Fruit fly (Drosophila melanogaster) whole organism: ENCODE data around the gene chm.

Experiments
- CG8478 ChIP-seq: fragments of >200 bp; optimal IDR thresholded peaks from 2 replicates; lab custom pipeline; 2018; ENCODE audit warnings: inconsistent platforms
- Dll ChIP-seq: fragments of >200 bp; optimal IDR thresholded peaks from 2 replicates; lab custom pipeline; 2017
- EcR ChIP-seq, 2 experiments: fragments of >200 bp; optimal IDR thresholded peaks; 2 replicates each; lab custom pipeline; 2017; ENCODE audit warnings: missing biosample characterization in 2 of 2, missing genetic modification characterization in 2 of 2, missing genetic modification reagents in 2 of 2
- pan ChIP-seq: fragments of >200 bp; optimal IDR thresholded peaks from 2 replicates; lab custom pipeline; 2017
- psq ChIP-seq: fragments of >200 bp; optimal IDR thresholded peaks from 2 replicates; lab custom pipeline; 2017
- usp ChIP-seq: fragments of >200 bp; optimal IDR thresholded peaks from 2 replicates; lab custom pipeline; 2017; ENCODE audit warnings: missing biosample characterization, missing genetic modification characterization, mixed read lengths

chm gene

DNA sequence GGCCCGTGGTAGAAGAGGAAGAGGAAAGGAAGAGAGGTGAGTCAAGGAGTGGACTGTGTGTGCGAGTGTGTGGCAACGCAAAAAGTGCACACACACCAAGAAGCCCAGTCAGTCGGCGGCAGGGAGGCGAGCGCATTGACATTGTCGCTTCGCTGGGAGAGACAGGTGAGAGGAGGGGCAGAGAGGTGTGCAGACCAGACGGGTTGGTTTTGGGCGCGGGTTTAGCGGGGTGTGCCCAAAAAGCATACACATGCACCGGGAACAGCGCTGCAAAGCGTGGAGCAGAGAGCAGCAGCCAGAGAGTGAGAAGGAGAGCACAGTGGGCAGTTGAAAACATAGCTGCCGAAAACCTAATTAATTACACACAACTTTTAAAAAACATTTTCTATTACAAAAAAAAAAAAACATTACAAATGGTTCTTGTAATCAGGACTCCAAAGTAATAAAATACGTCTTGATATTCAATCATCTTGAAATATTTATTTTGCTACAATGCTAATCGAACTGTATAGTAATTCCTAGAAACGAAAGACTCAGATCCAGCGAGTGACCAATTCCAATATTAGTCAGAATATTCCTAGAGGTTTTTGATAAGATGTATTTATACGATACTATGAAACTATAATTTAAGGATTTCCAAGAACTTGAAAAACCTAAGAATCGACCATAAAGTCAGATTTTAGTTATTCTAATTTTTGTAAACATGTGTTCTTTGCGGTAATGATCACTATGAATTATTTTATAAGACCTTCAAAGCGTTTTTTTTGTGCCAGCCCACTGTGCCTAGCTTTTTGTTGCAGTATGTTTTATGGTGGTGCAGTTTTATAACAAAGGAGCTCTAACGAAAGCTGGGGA is 10.4 kb downstream of the chm start:
- TF ChIP-seq EcR (GFP tag; optimal IDR thresholded peaks at IDR 0.05; lab: Kevin White, UChicago) (peak; percentile 92 to 99), Dll (lab: Kevin White, UChicago) (peak; percentile 44), psq (no peak)

DNA sequence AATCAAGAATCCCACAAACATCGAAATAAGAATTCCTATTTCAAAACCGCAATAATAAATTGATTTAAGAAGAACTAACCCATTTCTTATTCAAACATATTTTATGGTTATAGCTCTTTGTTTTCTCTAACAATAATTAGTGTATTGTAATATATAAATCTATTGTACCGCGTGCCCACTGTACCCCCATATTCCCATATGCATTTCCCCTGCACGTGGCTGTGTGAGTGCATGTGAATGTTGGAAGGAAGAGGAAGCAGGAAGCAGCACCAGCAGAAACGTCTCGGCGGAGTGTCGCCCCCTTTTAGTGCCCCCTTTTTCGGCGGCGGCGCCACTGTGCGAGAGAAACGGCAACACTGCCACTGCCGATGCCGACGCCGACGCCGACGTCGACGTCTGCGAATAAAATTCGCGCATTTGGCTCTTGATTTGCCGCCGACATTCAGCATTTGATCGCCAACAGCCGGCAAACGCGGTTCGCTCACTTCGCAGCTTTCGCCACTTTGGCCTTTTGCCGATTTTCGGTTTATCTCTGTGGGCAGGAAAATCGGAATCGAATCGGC is 11.2 kb downstream of the chm start:
- TF ChIP-seq Dll (lab: Kevin White, UChicago) (no peak), EcR (GFP tag; optimal IDR thresholded peaks at IDR 0.05; lab: Kevin White, UChicago) (peak in 1 of 2 experiments; percentile 6)

DNA sequence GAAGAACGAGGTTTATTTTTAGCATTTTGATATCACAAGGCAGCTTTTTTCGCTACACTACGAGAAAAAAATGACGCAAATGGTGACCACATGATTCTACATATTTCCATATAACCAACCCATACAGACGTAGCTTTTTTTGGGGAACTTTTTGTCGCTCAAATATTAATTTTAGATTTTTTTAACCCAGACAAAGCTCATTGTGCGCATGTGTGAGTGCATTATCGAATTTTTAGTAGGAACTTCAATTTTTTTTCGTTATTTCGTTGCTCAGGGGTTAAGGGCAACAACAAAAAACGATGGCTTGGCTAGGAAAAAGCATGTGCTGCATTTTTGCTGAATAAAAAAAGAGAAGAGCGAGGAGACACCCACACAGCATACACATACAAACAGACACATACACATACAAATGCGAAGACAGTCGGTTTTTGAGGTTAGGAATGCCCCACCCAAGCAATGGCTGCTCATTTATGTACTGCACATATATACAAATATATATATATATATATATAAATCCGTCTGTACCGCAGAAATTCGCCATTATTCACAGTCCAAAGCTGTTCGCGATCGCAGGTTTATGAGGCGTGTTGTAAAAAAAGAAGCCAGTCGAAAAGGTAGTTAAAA is 12.2 kb downstream of the chm start:
- no peak for TF ChIP-seq pan (lab: Kevin White, UChicago)
- no peak for TF ChIP-seq Dll (lab: Kevin White, UChicago)
- TF ChIP-seq CG8478 (lab: Kevin White, UChicago) = peak; percentile 16

DNA sequence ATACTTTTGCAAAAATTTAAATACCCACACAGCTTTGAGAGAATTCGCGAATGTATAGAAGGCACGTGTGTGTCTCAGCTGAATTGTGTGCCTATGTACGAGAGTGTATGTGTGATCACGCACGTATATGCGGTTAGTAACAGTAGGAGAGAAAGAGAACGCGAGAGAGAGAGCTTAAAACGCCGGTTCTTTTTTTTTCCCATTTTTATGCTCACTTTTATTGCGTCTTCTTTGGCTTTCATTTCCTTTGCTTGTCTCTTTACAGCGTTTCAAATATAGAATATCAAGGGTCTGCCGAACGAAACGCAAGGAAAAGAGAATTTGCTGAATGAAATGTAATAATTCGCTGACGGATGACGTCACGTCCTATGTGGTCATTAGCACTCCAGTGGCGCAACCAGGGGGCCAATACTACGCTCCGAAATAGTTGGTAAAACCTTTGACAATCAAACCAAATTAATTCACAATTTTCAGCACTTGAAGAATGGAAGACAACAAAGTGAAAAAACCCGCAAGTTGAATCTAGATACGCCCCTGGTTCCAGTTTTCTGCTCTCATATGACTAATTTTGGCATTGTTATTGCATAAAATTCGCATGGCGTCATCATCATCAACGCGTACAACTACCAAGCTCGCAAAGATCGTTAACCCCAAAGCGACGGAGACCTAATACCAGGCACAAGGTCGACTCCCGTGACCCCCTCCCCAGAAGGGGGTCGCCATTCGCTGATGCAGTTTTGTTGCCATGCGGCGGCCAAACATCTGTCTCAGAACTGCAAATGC is 12.9 kb downstream of the chm start:
- TF ChIP-seq EcR (GFP tag; optimal IDR thresholded peaks at IDR 0.05; lab: Kevin White, UChicago) (peak in 1 of 2 experiments; percentile 64), Dll (lab: Kevin White, UChicago) (no peak), psq (peak; percentile 19)

DNA sequence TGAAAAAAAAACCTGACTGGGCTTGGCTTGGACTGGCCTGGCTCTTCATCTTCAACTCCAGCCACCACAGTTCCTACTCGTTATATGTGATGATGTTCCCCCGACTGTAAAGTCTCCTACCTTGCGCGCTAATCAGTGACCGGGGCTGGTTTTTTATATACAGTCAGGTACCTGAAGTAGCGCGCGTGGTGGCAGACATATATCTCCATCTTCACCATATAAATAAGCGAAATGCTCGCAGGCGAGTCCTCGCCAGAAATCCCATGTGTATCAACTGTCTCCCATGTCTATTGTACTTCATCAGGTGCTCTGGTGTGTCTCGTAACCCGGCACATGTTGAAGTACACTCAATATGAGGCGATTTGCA is 13.5 kb downstream of the chm start:
- TF ChIP-seq usp (GFP tag; lab: Kevin White, UChicago) = no peak
- TF ChIP-seq Dll (lab: Kevin White, UChicago) = no peak
- TF ChIP-seq EcR (GFP tag; optimal IDR thresholded peaks at IDR 0.05; lab: Kevin White, UChicago) = no peak
- TF ChIP-seq psq = no peak
- TF ChIP-seq pan (lab: Kevin White, UChicago) = no peak
- TF ChIP-seq CG8478 (lab: Kevin White, UChicago) = no peak

DNA sequence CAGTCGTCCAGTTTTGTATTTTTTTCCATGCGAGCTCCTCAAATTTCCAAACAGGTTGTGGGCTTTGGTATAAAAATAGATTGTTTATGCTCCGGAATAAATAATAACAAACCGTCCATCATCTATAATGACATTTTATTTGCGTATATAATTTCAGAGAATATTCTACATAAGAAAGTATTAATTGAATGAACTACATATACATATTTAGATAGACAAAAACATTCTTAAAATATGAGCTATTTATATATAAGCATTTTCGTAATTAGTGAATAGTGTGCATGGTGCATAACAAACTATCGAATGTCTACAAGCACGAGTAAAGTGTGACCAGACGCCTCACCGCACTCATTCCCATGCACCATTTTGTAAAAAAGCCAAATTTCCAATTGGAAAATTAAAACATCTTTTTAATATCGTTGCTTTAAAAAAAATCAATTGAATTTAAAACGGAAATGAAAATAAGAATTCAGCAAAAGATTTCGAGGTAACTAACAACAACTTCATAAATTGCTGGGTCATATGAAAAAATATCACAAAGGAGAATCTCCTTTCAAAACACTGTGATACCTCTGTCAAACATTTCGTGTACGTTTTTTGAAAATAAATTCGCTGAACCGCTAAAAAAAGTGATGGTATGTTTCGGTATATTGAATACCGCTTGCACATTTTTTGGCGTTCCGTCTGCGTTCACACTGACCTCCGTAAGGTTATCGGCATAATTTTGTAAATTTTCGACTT is 14.3 kb downstream of the chm start, which contains the start of gene muc:
Gene muc, plus strand, starts transcription at position 541 of the 741 bp plus-strand sequence.
- TF ChIP-seq pan (lab: Kevin White, UChicago) (no peak), usp (GFP tag; lab: Kevin White, UChicago) (no peak), EcR (GFP tag; optimal IDR thresholded peaks at IDR 0.05; lab: Kevin White, UChicago) (no peak), psq (no peak), Dll (lab: Kevin White, UChicago) (no peak), CG8478 (lab: Kevin White, UChicago) (no peak)

DNA sequence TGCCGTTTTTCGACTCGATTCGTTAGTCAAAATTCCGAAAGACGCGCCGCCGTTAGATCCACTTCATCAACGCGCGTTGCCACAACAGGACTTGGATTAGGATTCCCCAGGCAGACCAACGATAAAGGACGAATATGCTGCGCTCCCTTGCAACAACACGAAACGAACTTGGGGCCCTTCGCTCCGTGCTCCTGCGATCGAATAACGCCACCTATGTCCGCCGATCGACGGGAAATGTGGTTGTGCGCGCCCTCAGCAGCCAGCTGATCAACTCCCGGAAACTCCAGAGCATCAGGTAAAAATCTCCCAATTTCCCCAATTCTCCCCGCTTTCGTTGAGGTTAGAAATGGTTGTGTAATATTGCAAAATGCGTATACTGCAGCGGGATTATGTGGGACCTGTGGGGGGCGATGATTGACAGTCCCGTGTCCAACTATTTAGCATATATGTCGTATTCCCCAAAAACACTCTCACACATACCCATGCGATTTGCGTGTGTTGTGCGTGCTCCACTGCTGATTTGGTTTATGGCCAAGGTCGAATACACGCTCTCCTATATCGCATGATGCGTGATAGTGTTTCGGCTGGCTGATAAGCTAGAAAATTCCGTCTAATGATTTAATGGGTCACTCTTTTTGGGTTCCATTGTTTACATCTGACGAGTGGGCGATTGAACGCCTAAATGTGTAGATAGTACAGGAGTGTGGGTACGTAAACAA is 15.0 kb downstream of the chm start:
- TF ChIP-seq CG8478 (lab: Kevin White, UChicago) (no peak), psq (no peak), pan (lab: Kevin White, UChicago) (no peak), Dll (lab: Kevin White, UChicago) (no peak), EcR (GFP tag; optimal IDR thresholded peaks at IDR 0.05; lab: Kevin White, UChicago) (no peak), usp (GFP tag; lab: Kevin White, UChicago) (no peak)

DNA sequence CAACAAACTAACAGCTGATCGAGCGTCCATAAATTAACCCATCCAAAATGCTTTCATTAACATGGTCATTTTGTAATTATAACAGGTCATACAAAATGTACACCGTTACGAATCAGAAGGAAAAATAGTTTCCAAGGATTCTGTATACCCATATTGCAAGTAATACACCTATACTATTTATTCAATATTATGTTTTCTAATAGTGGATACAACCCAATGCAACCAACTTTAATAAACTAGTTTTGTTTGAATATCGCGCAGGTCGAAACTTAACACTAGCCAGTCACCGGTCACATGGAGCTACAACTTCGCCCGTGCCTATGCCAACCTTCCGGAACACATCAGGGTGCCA is 15.5 kb downstream of the chm start:
- TF ChIP-seq psq (no peak), usp (GFP tag; lab: Kevin White, UChicago) (no peak), pan (lab: Kevin White, UChicago) (peak; percentile 51)

DNA sequence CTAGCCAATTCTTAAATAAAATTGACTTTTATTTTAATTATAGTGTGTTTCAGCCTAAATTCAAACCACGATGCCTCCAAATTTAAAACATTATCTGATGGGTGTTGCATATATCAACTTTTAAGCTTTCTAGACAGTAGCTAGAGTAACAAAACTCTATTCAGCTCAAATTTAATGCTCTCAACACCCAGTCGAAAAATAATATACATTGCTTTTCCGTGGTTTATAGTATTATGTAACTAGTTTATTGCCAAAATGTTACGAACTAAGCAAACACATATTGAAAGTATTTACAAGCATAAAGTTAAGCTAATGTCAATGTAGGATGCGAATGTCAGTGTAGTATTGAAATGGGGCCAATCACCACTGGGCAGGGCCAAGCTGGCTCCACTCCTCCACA is 18.1 kb downstream of the chm start:
- no peak for TF ChIP-seq Dll (lab: Kevin White, UChicago)

DNA sequence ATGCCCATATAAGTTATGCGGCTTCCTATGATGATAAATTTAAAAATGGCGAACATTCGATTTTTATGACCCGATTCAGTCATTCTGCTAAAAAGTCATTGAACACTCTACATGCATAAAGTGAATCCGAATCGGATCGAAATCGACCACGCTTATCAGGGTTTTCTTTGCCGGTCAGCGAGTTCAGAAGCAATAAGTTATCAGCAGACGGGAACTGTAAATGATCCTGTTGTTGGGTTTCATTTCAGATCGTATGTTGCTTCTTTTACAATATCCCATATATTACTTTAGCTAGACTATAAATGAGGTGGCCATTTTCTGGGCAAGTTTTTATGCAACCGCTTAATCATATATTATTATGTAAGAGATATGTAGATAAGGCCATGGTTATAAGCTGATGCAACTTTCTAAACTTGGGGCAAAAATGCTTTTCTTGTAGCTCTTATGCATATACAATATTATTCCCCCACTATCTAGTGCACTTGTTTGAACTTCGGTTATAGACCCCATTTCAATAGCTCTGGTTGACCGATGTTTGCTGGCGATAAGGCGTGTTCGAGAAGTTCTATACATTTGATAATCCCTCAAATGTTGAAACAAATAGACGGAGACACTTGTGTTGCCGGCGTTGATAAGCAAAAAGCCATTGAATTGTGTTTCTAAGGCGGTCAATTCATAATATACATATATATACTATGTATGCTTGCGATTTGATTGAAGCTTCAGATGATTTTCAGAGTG is 19.8 kb downstream of the chm start:
- TF ChIP-seq psq = no peak
- no peak for TF ChIP-seq usp (GFP tag; lab: Kevin White, UChicago)
- TF ChIP-seq pan (lab: Kevin White, UChicago) = no peak
- no peak for TF ChIP-seq EcR (GFP tag; optimal IDR thresholded peaks at IDR 0.05; lab: Kevin White, UChicago)
- TF ChIP-seq CG8478 (lab: Kevin White, UChicago) = no peak
